Worm (Caenorhabditis elegans) whole organism, late embryonic: ENCODE data around the gene Y38F1A.8.

Source experiments
- fkh-10 ChIP-seq: fragments of 150-350 bp; optimal IDR thresholded peaks from 2 replicates; lab custom pipeline; 2014; ENCODE audit warnings: missing biosample characterization, missing genetic modification reagents, missing genetic modification characterization
- hlh-8 ChIP-seq: sonication (generic microtip); optimal IDR thresholded peaks from 2 replicates; lab custom pipeline; 2016; ENCODE audit warnings: missing genotype, missing genetic modification characterization, missing compliant biosample characterization

ce11 chrII:13012684-13013083, 12.0 kb upstream of the Y38F1A.8 start:
- no peak for TF ChIP-seq fkh-10
- TF ChIP-seq hlh-8 (tag; lab: Kevin White, UChicago): no peak
